Worm (Caenorhabditis elegans) whole organism, young adult: ENCODE data around the gene str-97.

Source experiments
- B0035.1 ChIP-seq: sonication (generic microtip); optimal IDR thresholded peaks from 2 replicates; lab custom pipeline; 2016; ENCODE audit warnings: missing genetic modification characterization, mild to moderate bottlenecking, missing compliant biosample characterization, missing genotype, missing genetic modification reagents
- B0261.1 ChIP-seq: sonication (generic microtip); optimal IDR thresholded peaks from 2 replicates; lab custom pipeline; 2016; ENCODE audit warnings: mild to moderate bottlenecking, missing genetic modification characterization, moderate library complexity, missing compliant biosample characterization
- C17E4.6 ChIP-seq: fragments of 200-800 bp; sonication (Bioruptor generic); IDR thresholded peaks from 2 replicates; pipeline ENCODE4 v1.3.6; 2022; ENCODE audit warnings: missing genetic modification reagents, missing genetic modification characterization, missing compliant biosample characterization
- F57A8.1 ChIP-seq: fragments of 200-800 bp; sonication (Bioruptor generic); optimal IDR thresholded peaks from 2 replicates; lab custom pipeline; 2018; ENCODE audit warnings: mild to moderate bottlenecking, missing genetic modification characterization, moderate library complexity, missing compliant biosample characterization
- T07F8.4 ChIP-seq: sonication (generic microtip); optimal IDR thresholded peaks from 2 replicates; lab custom pipeline; 2016; ENCODE audit warnings: mild to moderate bottlenecking, missing genetic modification characterization, moderate library complexity, missing compliant biosample characterization
- Y53F4B.3 ChIP-seq: fragments of 200-800 bp; sonication (Bioruptor generic); IDR thresholded peaks from 2 replicates; pipeline ENCODE4 v1.3.6; 2022; ENCODE audit warnings: missing genetic modification reagents, missing genetic modification characterization, missing compliant biosample characterization
- Y56A3A.18 ChIP-seq: fragments of 200-800 bp; sonication (Bioruptor generic); IDR thresholded peaks from 2 replicates; pipeline ENCODE4 v1.3.6; 2022; ENCODE audit warnings: missing genetic modification reagents, missing genetic modification characterization, missing compliant biosample characterization
- Y95B8A.8 ChIP-seq: fragments of 200-800 bp; sonication (Bioruptor generic); IDR thresholded peaks from 2 replicates; pipeline ENCODE4 v1.3.6; 2022; ENCODE audit warnings: missing genetic modification reagents, missing genetic modification characterization, missing compliant biosample characterization
- ZK185.1 ChIP-seq: sonication (generic microtip); optimal IDR thresholded peaks from 2 replicates; lab custom pipeline; 2016; ENCODE audit warnings: mild to moderate bottlenecking, missing genetic modification characterization, missing compliant biosample characterization; ENCODE audit not compliant: poor library complexity, severe bottlenecking
- aptf-2 ChIP-seq: fragments of 200-800 bp; sonication (Bioruptor generic); conservative IDR thresholded peaks from 2 replicates; pipeline ENCODE4 v1.3.6; 2022; ENCODE audit warnings: missing genetic modification reagents, missing genetic modification characterization, missing compliant biosample characterization
- athp-1 ChIP-seq: sonication (generic microtip); optimal IDR thresholded peaks from 2 replicates; lab custom pipeline; 2017; ENCODE audit warnings: mild to moderate bottlenecking, missing genetic modification characterization, missing compliant biosample characterization
- attf-5 ChIP-seq: fragments of 200-800 bp; sonication (Bioruptor generic); optimal IDR thresholded peaks from 2 replicates; lab custom pipeline; 2018; ENCODE audit warnings: mild to moderate bottlenecking, missing genetic modification characterization, missing compliant biosample characterization
- attf-6 ChIP-seq: fragments of 200-800 bp; sonication (Bioruptor generic); IDR thresholded peaks from 2 replicates; pipeline ENCODE4 v1.3.6; 2022; ENCODE audit warnings: missing genetic modification reagents, missing genetic modification characterization, missing compliant biosample characterization
- ccch-3 ChIP-seq: fragments of 200-800 bp; sonication (Bioruptor generic); optimal IDR thresholded peaks from 2 replicates; lab custom pipeline; 2018; ENCODE audit warnings: mild to moderate bottlenecking, missing genetic modification characterization, missing compliant biosample characterization
- ceh-100 ChIP-seq: fragments of 200-800 bp; sonication (Bioruptor generic); IDR thresholded peaks from 2 replicates; pipeline ENCODE4 v1.3.6; 2022; ENCODE audit warnings: missing genetic modification reagents, missing genetic modification characterization, missing compliant biosample characterization
- ceh-40 ChIP-seq: fragments of 200-800 bp; sonication (Bioruptor generic); IDR thresholded peaks from 2 replicates; pipeline ENCODE4 v1.3.6; 2022; ENCODE audit warnings: missing genetic modification characterization, missing compliant biosample characterization
- ceh-58 ChIP-seq: fragments of 200-800 bp; sonication (Bioruptor generic); IDR thresholded peaks from 2 replicates; pipeline ENCODE4 v1.3.6; 2022; ENCODE audit warnings: missing genetic modification characterization, missing compliant biosample characterization
- ceh-91 ChIP-seq: fragments of 200-800 bp; sonication (Bioruptor generic); IDR thresholded peaks from 2 replicates; pipeline ENCODE4 v1.3.6; 2022; ENCODE audit warnings: missing genetic modification reagents, missing genetic modification characterization, missing compliant biosample characterization
- chd-7 ChIP-seq: sonication (generic microtip); optimal IDR thresholded peaks from 2 replicates; lab custom pipeline; 2016; ENCODE audit warnings: mild to moderate bottlenecking, missing genetic modification characterization, moderate library complexity, missing compliant biosample characterization
- die-1 ChIP-seq: sonication (generic microtip); optimal IDR thresholded peaks from 2 replicates; lab custom pipeline; 2016; ENCODE audit warnings: missing genotype, mild to moderate bottlenecking, missing genetic modification characterization, missing compliant biosample characterization
- egl-44 ChIP-seq: fragments of 200-800 bp; sonication (Bioruptor generic); IDR thresholded peaks from 2 replicates; pipeline ENCODE4 v1.3.6; 2022; ENCODE audit warnings: missing genetic modification reagents, missing genetic modification characterization, missing compliant biosample characterization
- egrh-3 ChIP-seq: fragments of 200-800 bp; sonication (Bioruptor generic); IDR thresholded peaks from 2 replicates; pipeline ENCODE4 v1.3.6; 2022; ENCODE audit warnings: missing genetic modification reagents, missing genetic modification characterization, missing compliant biosample characterization
- ets-4 ChIP-seq: fragments of 200-800 bp; sonication (Bioruptor generic); optimal IDR thresholded peaks from 2 replicates; lab custom pipeline; 2018; ENCODE audit warnings: mild to moderate bottlenecking, missing genetic modification characterization, missing compliant biosample characterization
- fkh-3 ChIP-seq: sonication (generic microtip); optimal IDR thresholded peaks from 2 replicates; lab custom pipeline; 2016; ENCODE audit warnings: mild to moderate bottlenecking, missing genetic modification characterization, missing compliant biosample characterization
- gei-17 ChIP-seq: fragments of 200-800 bp; sonication (Bioruptor generic); optimal IDR thresholded peaks from 2 replicates; lab custom pipeline; 2018; ENCODE audit warnings: mild to moderate bottlenecking, missing genetic modification characterization, missing compliant biosample characterization
- hlh-12 ChIP-seq: sonication (generic microtip); optimal IDR thresholded peaks from 2 replicates; lab custom pipeline; 2016; ENCODE audit warnings: missing genetic modification characterization, missing compliant biosample characterization
- hmg-1.2 ChIP-seq: fragments of 200-800 bp; sonication (Bioruptor generic); IDR thresholded peaks from 2 replicates; pipeline ENCODE4 v1.3.6; 2022; ENCODE audit warnings: missing genetic modification reagents, missing genetic modification characterization, missing compliant biosample characterization
- hmg-20 ChIP-seq: fragments of 200-800 bp; sonication (Bioruptor generic); IDR thresholded peaks from 2 replicates; pipeline ENCODE4 v1.3.6; 2022; ENCODE audit warnings: missing genetic modification reagents, missing genetic modification characterization, missing compliant biosample characterization
- lag-1 ChIP-seq: fragments of 200-800 bp; sonication (Bioruptor generic); IDR thresholded peaks from 2 replicates; pipeline ENCODE4 v1.3.6; 2022; ENCODE audit warnings: missing genetic modification reagents, missing genetic modification characterization, missing compliant biosample characterization
- lin-26 ChIP-seq: fragments of 200-800 bp; sonication (Bioruptor generic); IDR thresholded peaks from 2 replicates; pipeline ENCODE4 v1.3.6; 2022; ENCODE audit warnings: missing genetic modification reagents, missing genetic modification characterization, missing compliant biosample characterization
- lin-35 ChIP-seq, 3 experiments: fragments of 150-350 bp in 2 of 3; sonication (generic microtip) in 1 of 3; optimal IDR thresholded peaks; 2 replicates each; lab custom pipeline; 2014 to 2018; ENCODE audit warnings: missing biosample characterization in 3 of 3, missing genetic modification characterization in 3 of 3, missing genetic modification reagents in 3 of 3
- lsy-27 ChIP-seq: sonication (generic microtip); optimal IDR thresholded peaks from 2 replicates; lab custom pipeline; 2017; ENCODE audit warnings: missing genetic modification characterization, mild to moderate bottlenecking, missing compliant biosample characterization, antibody characterized with exemption, missing genotype, borderline replicate concordance; ENCODE audit not compliant: insufficient read depth
- madf-3 ChIP-seq: fragments of 200-800 bp; sonication (Bioruptor generic); IDR thresholded peaks from 2 replicates; pipeline ENCODE4 v1.3.6; 2022; ENCODE audit warnings: missing genetic modification reagents, missing genetic modification characterization, missing compliant biosample characterization
- madf-8 ChIP-seq: fragments of 200-800 bp; sonication (Bioruptor generic); conservative IDR thresholded peaks from 2 replicates; pipeline ENCODE4 v1.3.6; 2022; ENCODE audit warnings: missing genetic modification reagents, missing genetic modification characterization, missing compliant biosample characterization
- nhr-90 ChIP-seq: sonication (generic microtip); optimal IDR thresholded peaks from 2 replicates; lab custom pipeline; 2016; ENCODE audit warnings: missing genotype, mild to moderate bottlenecking, missing genetic modification characterization, missing compliant biosample characterization
- rpc-1 ChIP-seq, 2 experiments: fragments of 150-350 bp in 1 of 2; sonication (generic microtip) in 1 of 2; optimal IDR thresholded peaks; 2 replicates each; lab custom pipeline; 2014 to 2018; ENCODE audit warnings: missing biosample characterization in 1 of 2, missing genetic modification characterization in 1 of 2, missing genetic modification reagents in 1 of 2, missing genotype in 1 of 2
- snpc-1.1 ChIP-seq: sonication (generic microtip); optimal IDR thresholded peaks from 2 replicates; lab custom pipeline; 2017; ENCODE audit warnings: missing genetic modification characterization, mild to moderate bottlenecking, missing compliant biosample characterization, antibody characterized with exemption, moderate library complexity, missing genotype, missing genetic modification reagents; ENCODE audit not compliant: insufficient read depth
- snpc-1.3 ChIP-seq: sonication (generic microtip); optimal IDR thresholded peaks from 2 replicates; lab custom pipeline; 2017; ENCODE audit warnings: missing genetic modification characterization, mild to moderate bottlenecking, missing compliant biosample characterization, antibody characterized with exemption, moderate library complexity, missing genotype, missing genetic modification reagents; ENCODE audit not compliant: insufficient read depth
- unc-130 ChIP-seq: sonication (generic microtip); optimal IDR thresholded peaks from 2 replicates; lab custom pipeline; 2016; ENCODE audit warnings: missing genetic modification reagents, missing genetic modification characterization, missing compliant biosample characterization
- xnd-1 ChIP-seq: sonication (generic microtip); optimal IDR thresholded peaks from 2 replicates; lab custom pipeline; 2016; ENCODE audit warnings: missing genotype, missing genetic modification reagents, missing genetic modification characterization, missing compliant biosample characterization
- zfh-2 ChIP-seq: fragments of 200-800 bp; sonication (Bioruptor generic); conservative IDR thresholded peaks from 2 replicates; pipeline ENCODE4 v1.3.6; 2022; ENCODE audit warnings: missing genetic modification reagents, missing genetic modification characterization, missing compliant biosample characterization
- ztf-6 ChIP-seq: fragments of 200-800 bp; sonication (Bioruptor generic); IDR thresholded peaks from 2 replicates; pipeline ENCODE4 v1.3.6; 2022; ENCODE audit warnings: missing genetic modification reagents, missing genetic modification characterization, missing compliant biosample characterization

str-97 gene

DNA sequence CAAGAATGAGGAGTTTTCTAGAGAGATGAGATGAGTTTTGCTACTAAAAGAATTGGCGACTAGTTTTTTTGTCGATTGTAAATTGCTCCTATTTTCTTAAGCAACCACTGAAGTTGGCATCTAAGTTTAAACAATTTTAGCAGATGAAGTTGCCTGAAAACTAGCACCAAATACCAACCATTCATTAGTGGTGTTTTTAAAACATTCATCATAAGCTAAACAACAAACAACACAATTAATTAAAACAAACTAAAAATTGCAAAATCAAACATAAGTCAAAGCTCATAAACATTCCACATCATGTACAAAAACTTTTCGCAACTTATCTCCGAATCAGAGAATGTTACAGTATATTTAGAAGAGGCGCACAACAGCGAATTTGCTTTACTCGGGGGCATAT lies 27.1 kb upstream of the str-97 start, which contains the start of gene srz-13:
Gene srz-13, plus strand, starts transcription at position 301 of the 400 bp plus-strand sequence.
- TF ChIP-seq attf-5 (GFP tag; lab: Kevin White, UChicago): no peak
- no peak for TF ChIP-seq hmg-20 (GFP tag; lab: Robert Waterston, UW)
- TF ChIP-seq snpc-1.3 (tag; lab: Kevin White, UChicago): no peak
- no peak for TF ChIP-seq ceh-100
- no peak for TF ChIP-seq athp-1 (tag; lab: Kevin White, UChicago)
- TF ChIP-seq rpc-1 (optimal IDR thresholded peaks at IDR 0.05; lab: Kevin White, UChicago): no peak
- no peak for TF ChIP-seq rpc-1 (tag; optimal IDR thresholded peaks at IDR 0.05; lab: Kevin White, UChicago)
- no peak for TF ChIP-seq lin-35 (GFP tag; optimal IDR thresholded peaks at IDR 0.05; lab: Kevin White, UChicago)
- TF ChIP-seq madf-3 (GFP tag; lab: Robert Waterston, UW): no peak
- TF ChIP-seq lin-26 (GFP tag; lab: Robert Waterston, UW): no peak
- no peak for TF ChIP-seq madf-8 (GFP tag; lab: Robert Waterston, UW)
- no peak for TF ChIP-seq ceh-58 (GFP tag; lab: Robert Waterston, UW)
- no peak for TF ChIP-seq Y95B8A.8 (GFP tag; lab: Robert Waterston, UW)
- TF ChIP-seq C17E4.6 (GFP tag; lab: Robert Waterston, UW): no peak
- TF ChIP-seq lag-1 (GFP tag; lab: Robert Waterston, UW): no peak
- TF ChIP-seq nhr-90: no peak
- no peak for TF ChIP-seq ceh-40 (GFP tag; lab: Robert Waterston, UW)

- TF ChIP-seq ZK185.1 (tag; lab: Kevin White, UChicago) (no peak), hlh-12 (no peak), attf-6 (no peak), attf-5 (GFP tag; lab: Kevin White, UChicago) (no peak), F57A8.1 (GFP tag; lab: Kevin White, UChicago) (no peak), hmg-1.2 (no peak), B0261.1 (tag; lab: Kevin White, UChicago) (no peak), gei-17 (no peak), die-1 (tag; lab: Kevin White, UChicago) (no peak), unc-130 (GFP tag; lab: Kevin White, UChicago) (no peak), ceh-40 (GFP tag; lab: Robert Waterston, UW) (no peak), egl-44 (GFP tag; lab: Robert Waterston, UW) (no peak), ccch-3 (no peak), xnd-1 (tag; lab: Kevin White, UChicago) (no peak), chd-7 (tag; lab: Kevin White, UChicago) (no peak), fkh-3 (tag; lab: Kevin White, UChicago) (no peak), snpc-1.1 (tag; lab: Kevin White, UChicago) (no peak), ztf-6 (no peak), ceh-91 (no peak), Y53F4B.3 (no peak)
- TF ChIP-seq, all 124 proteins: peak for 0
Measured at ce11 chrV:16180350-16180749, 25.3 kb upstream of the str-97 start, which contains the start of gene str-106. TSS of gene str-106 (plus strand) at chrV:16180650.

DNA sequence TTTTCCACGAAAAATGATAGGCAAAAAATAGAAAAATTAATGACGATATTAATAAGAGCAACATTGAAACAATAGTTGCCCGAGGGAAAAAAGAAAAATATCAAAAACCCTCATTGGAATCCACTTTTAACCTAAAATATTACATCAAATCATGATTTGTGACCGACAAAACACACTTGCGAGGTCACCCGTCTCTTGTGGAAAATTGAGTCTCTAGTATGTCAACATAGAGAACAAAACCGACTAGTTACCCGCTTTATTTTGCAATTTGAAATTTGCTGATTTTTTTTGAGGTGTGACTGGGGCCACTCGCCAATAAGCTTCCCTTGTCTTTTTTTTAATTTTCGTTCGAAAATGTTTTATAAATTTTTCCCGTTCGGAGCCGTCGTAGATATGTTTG lies 20.7 kb upstream of the str-97 start, which contains the start of gene cyp-33D1:
Gene cyp-33D1, minus strand, starts transcription at position 101 of the 400 bp plus-strand sequence.
- TF ChIP-seq ets-4 (GFP tag; lab: Kevin White, UChicago): no peak
- no peak for TF ChIP-seq die-1 (tag; lab: Kevin White, UChicago)
- TF ChIP-seq ztf-6: no peak
- no peak for TF ChIP-seq Y56A3A.18
- TF ChIP-seq T07F8.4 (tag; lab: Kevin White, UChicago): no peak
- TF ChIP-seq zfh-2: no peak
- no peak for TF ChIP-seq F57A8.1 (GFP tag; lab: Kevin White, UChicago)
- TF ChIP-seq B0035.1 (tag; lab: Kevin White, UChicago): no peak
- TF ChIP-seq lsy-27 (tag; lab: Kevin White, UChicago): no peak
- TF ChIP-seq aptf-2 (GFP tag; lab: Robert Waterston, UW): no peak
- TF ChIP-seq egrh-3: no peak
